Worm (Caenorhabditis elegans) whole organism, young adult: ENCODE results near the gene F46C5.6.

Source experiments
- B0019.2 ChIP-seq: fragments of 200-800 bp; sonication (Bioruptor generic); conservative IDR thresholded peaks from 2 replicates; pipeline ENCODE4 v1.3.6; 2022; ENCODE audit warnings: missing genetic modification reagents, missing genetic modification characterization, missing compliant biosample characterization
- C06A6.2 ChIP-seq: fragments of 200-800 bp; sonication (Bioruptor generic); conservative IDR thresholded peaks from 2 replicates; pipeline ENCODE4 v1.3.6; 2022; ENCODE audit warnings: missing genetic modification characterization, missing compliant biosample characterization
- F33H1.4 ChIP-seq: fragments of 200-800 bp; sonication (Bioruptor generic); IDR thresholded peaks from 2 replicates; pipeline ENCODE4 v1.3.6; 2022; ENCODE audit warnings: missing genetic modification reagents, missing genetic modification characterization, missing compliant biosample characterization
- F39B2.1 ChIP-seq: fragments of 200-800 bp; sonication (Bioruptor generic); IDR thresholded peaks from 2 replicates; pipeline ENCODE4 v1.3.6; 2022; ENCODE audit warnings: missing genetic modification reagents, missing genetic modification characterization, missing compliant biosample characterization
- F57A8.1 ChIP-seq: fragments of 200-800 bp; sonication (Bioruptor generic); optimal IDR thresholded peaks from 2 replicates; lab custom pipeline; 2018; ENCODE audit warnings: mild to moderate bottlenecking, missing genetic modification characterization, moderate library complexity, missing compliant biosample characterization
- F57C9.4 ChIP-seq: sonication (generic microtip); optimal IDR thresholded peaks from 2 replicates; lab custom pipeline; 2017; ENCODE audit warnings: mild to moderate bottlenecking, missing genetic modification characterization, missing compliant biosample characterization
- T26A5.8 ChIP-seq: sonication (generic microtip); optimal IDR thresholded peaks from 2 replicates; lab custom pipeline; 2016; ENCODE audit warnings: missing genetic modification characterization, missing compliant biosample characterization
- Y53G8AR.9 ChIP-seq: fragments of 200-800 bp; sonication (Bioruptor generic); conservative IDR thresholded peaks from 2 replicates; pipeline ENCODE4 v1.3.6; 2022; ENCODE audit warnings: missing genetic modification reagents, missing genetic modification characterization, missing compliant biosample characterization
- Y79H2A.3 ChIP-seq: fragments of 200-800 bp; sonication (Bioruptor generic); conservative IDR thresholded peaks from 2 replicates; pipeline ENCODE4 v1.3.6; 2022; ENCODE audit warnings: missing genetic modification reagents, missing genetic modification characterization, missing compliant biosample characterization
- atf-7 ChIP-seq: sonication (generic microtip); optimal IDR thresholded peaks from 2 replicates; lab custom pipeline; 2017; ENCODE audit warnings: mild to moderate bottlenecking, missing genetic modification characterization, missing compliant biosample characterization
- bed-2 ChIP-seq: fragments of 200-800 bp; sonication (Bioruptor generic); IDR thresholded peaks from 2 replicates; pipeline ENCODE4 v1.3.6; 2022; ENCODE audit warnings: missing genetic modification reagents, missing genetic modification characterization, missing compliant biosample characterization
- ccch-3 ChIP-seq: fragments of 200-800 bp; sonication (Bioruptor generic); optimal IDR thresholded peaks from 2 replicates; lab custom pipeline; 2018; ENCODE audit warnings: mild to moderate bottlenecking, missing genetic modification characterization, missing compliant biosample characterization
- ceh-100 ChIP-seq: fragments of 200-800 bp; sonication (Bioruptor generic); IDR thresholded peaks from 2 replicates; pipeline ENCODE4 v1.3.6; 2022; ENCODE audit warnings: missing genetic modification reagents, missing genetic modification characterization, missing compliant biosample characterization
- ceh-79 ChIP-seq: sonication (generic microtip); optimal IDR thresholded peaks from 2 replicates; lab custom pipeline; 2017; ENCODE audit warnings: mild to moderate bottlenecking, missing genetic modification characterization, missing compliant biosample characterization
- dpff-1 ChIP-seq: sonication (generic microtip); optimal IDR thresholded peaks from 2 replicates; lab custom pipeline; 2017; ENCODE audit warnings: mild to moderate bottlenecking, missing genetic modification characterization, missing compliant biosample characterization
- egrh-3 ChIP-seq: fragments of 200-800 bp; sonication (Bioruptor generic); IDR thresholded peaks from 2 replicates; pipeline ENCODE4 v1.3.6; 2022; ENCODE audit warnings: missing genetic modification reagents, missing genetic modification characterization, missing compliant biosample characterization
- fkh-3 ChIP-seq: sonication (generic microtip); optimal IDR thresholded peaks from 2 replicates; lab custom pipeline; 2016; ENCODE audit warnings: mild to moderate bottlenecking, missing genetic modification characterization, missing compliant biosample characterization
- hlh-26 ChIP-seq: fragments of 200-800 bp; sonication (Bioruptor generic); conservative IDR thresholded peaks from 2 replicates; pipeline ENCODE4 v1.3.6; 2022; ENCODE audit warnings: missing genetic modification reagents, missing genetic modification characterization, missing compliant biosample characterization
- hrde-1 ChIP-seq: sonication (generic microtip); optimal IDR thresholded peaks from 2 replicates; lab custom pipeline; 2016; ENCODE audit warnings: missing genetic modification characterization, mild to moderate bottlenecking, missing compliant biosample characterization, moderate library complexity, missing genotype, missing genetic modification reagents, borderline replicate concordance
- lin-26 ChIP-seq: fragments of 200-800 bp; sonication (Bioruptor generic); IDR thresholded peaks from 2 replicates; pipeline ENCODE4 v1.3.6; 2022; ENCODE audit warnings: missing genetic modification reagents, missing genetic modification characterization, missing compliant biosample characterization
- lin-40 ChIP-seq: sonication (generic microtip); optimal IDR thresholded peaks from 2 replicates; lab custom pipeline; 2016; ENCODE audit warnings: missing genetic modification characterization, mild to moderate bottlenecking, missing compliant biosample characterization, missing genotype, missing genetic modification reagents
- madf-10 ChIP-seq: sonication (generic microtip); optimal IDR thresholded peaks from 2 replicates; lab custom pipeline; 2016; ENCODE audit warnings: mild to moderate bottlenecking, missing genetic modification characterization, missing compliant biosample characterization
- madf-8 ChIP-seq: fragments of 200-800 bp; sonication (Bioruptor generic); conservative IDR thresholded peaks from 2 replicates; pipeline ENCODE4 v1.3.6; 2022; ENCODE audit warnings: missing genetic modification reagents, missing genetic modification characterization, missing compliant biosample characterization
- mxl-1 ChIP-seq: sonication (generic microtip); optimal IDR thresholded peaks from 2 replicates; lab custom pipeline; 2016; ENCODE audit warnings: missing genetic modification characterization, missing compliant biosample characterization
- nhr-80 ChIP-seq: sonication (generic microtip); optimal IDR thresholded peaks from 2 replicates; lab custom pipeline; 2016; ENCODE audit warnings: missing genetic modification characterization, missing compliant biosample characterization
- rcor-1 ChIP-seq: fragments of 200-800 bp; sonication (Bioruptor generic); IDR thresholded peaks from 2 replicates; pipeline ENCODE4 v1.3.6; 2022; ENCODE audit warnings: missing genetic modification reagents, missing genetic modification characterization, missing compliant biosample characterization
- repo-1 ChIP-seq: sonication (generic microtip); optimal IDR thresholded peaks from 2 replicates; lab custom pipeline; 2017; ENCODE audit warnings: mild to moderate bottlenecking, missing genetic modification characterization, missing compliant biosample characterization
- sdz-38 ChIP-seq: sonication (generic microtip); optimal IDR thresholded peaks from 2 replicates; lab custom pipeline; 2016; ENCODE audit warnings: missing genotype, missing genetic modification characterization, missing compliant biosample characterization
- sea-2 ChIP-seq: fragments of 200-800 bp; sonication (Bioruptor generic); IDR thresholded peaks from 2 replicates; pipeline ENCODE4 v1.3.6; 2022; ENCODE audit warnings: missing genetic modification characterization, missing compliant biosample characterization
- snpc-4 ChIP-seq, 5 experiments: fragments of 150-350 bp in 1 of 5; sonication (generic microtip) in 4 of 5; optimal IDR thresholded peaks; 2 replicates each; lab custom pipeline; 2014 to 2018; ENCODE audit warnings: missing genetic modification characterization in 5 of 5, missing biosample characterization in 3 of 5, antibody characterized with exemption in 2 of 5, mild to moderate bottlenecking in 2 of 5, missing compliant biosample characterization in 2 of 5, missing genotype in 2 of 5, moderate library complexity in 2 of 5, missing genetic modification reagents in 1 of 5
- somi-1 ChIP-seq: fragments of 200-800 bp; sonication (Bioruptor generic); optimal IDR thresholded peaks from 2 replicates; lab custom pipeline; 2018; ENCODE audit warnings: mild to moderate bottlenecking, missing genetic modification characterization, missing compliant biosample characterization
- tbx-9 ChIP-seq: sonication (generic microtip); optimal IDR thresholded peaks from 2 replicates; lab custom pipeline; 2016; ENCODE audit warnings: borderline replicate concordance, missing genetic modification characterization, inconsistent platforms, missing compliant biosample characterization
- ztf-25 ChIP-seq: fragments of 200-800 bp; sonication (Bioruptor generic); IDR thresholded peaks from 2 replicates; pipeline ENCODE4 v1.3.6; 2022; ENCODE audit warnings: missing genetic modification reagents, missing genetic modification characterization, missing compliant biosample characterization
- ztf-26 ChIP-seq: sonication (generic microtip); optimal IDR thresholded peaks from 2 replicates; lab custom pipeline; 2017; ENCODE audit warnings: missing genetic modification characterization, missing compliant biosample characterization
- ztf-28 ChIP-seq: fragments of 200-800 bp; sonication (Bioruptor generic); IDR thresholded peaks from 2 replicates; pipeline ENCODE4 v1.3.6; 2022; ENCODE audit warnings: missing genetic modification reagents, missing genetic modification characterization, missing compliant biosample characterization

The F46C5.6 gene

ce11 chrII:8818257-8818656, 26.1 kb downstream of the F46C5.6 start:
- peak; percentile 36 for TF ChIP-seq somi-1 (GFP tag; lab: Kevin White, UChicago)
- TF ChIP-seq lin-40: peak; percentile 23
- TF ChIP-seq lin-26 (GFP tag; lab: Robert Waterston, UW): no peak
- peak; percentile 49 for TF ChIP-seq ztf-26 (tag; lab: Kevin White, UChicago)
- TF ChIP-seq, all 124 proteins: peak for 3

- no peak for TF ChIP-seq T26A5.8 (tag; lab: Kevin White, UChicago)
- peak; percentile 58 for TF ChIP-seq ztf-26 (tag; lab: Kevin White, UChicago)
- TF ChIP-seq mxl-1 (tag; lab: Kevin White, UChicago): no peak
- no peak for TF ChIP-seq madf-10
- TF ChIP-seq B0019.2: no peak
- TF ChIP-seq ceh-79: no peak
- no peak for TF ChIP-seq F33H1.4 (GFP tag; lab: Robert Waterston, UW)
- no peak for TF ChIP-seq sea-2 (GFP tag; lab: Robert Waterston, UW)
- no peak for TF ChIP-seq tbx-9
- no peak for TF ChIP-seq F57C9.4 (tag; lab: Kevin White, UChicago)
- TF ChIP-seq ztf-25 (GFP tag; lab: Robert Waterston, UW): no peak
- no peak for TF ChIP-seq ztf-28 (GFP tag; lab: Robert Waterston, UW)
- TF ChIP-seq repo-1 (tag; lab: Kevin White, UChicago): peak; percentile 26
- TF ChIP-seq hrde-1 (tag; lab: Kevin White, UChicago): no peak
- TF ChIP-seq bed-2 (GFP tag; lab: Robert Waterston, UW): no peak
- no peak for TF ChIP-seq nhr-80 (tag; lab: Kevin White, UChicago)
Observed at ce11 chrII:8817225-8817624, 27.1 kb downstream of the F46C5.6 start.

ce11 chrII:8814231-8814630, 30.1 kb downstream of the F46C5.6 start:
- TF ChIP-seq Y53G8AR.9 (no peak), egrh-3 (GFP tag; lab: Robert Waterston, UW) (no peak), F39B2.1 (no peak), atf-7 (tag; lab: Kevin White, UChicago) (no peak), rcor-1 (GFP tag; lab: Robert Waterston, UW) (no peak), hlh-26 (GFP tag; lab: Robert Waterston, UW) (no peak), Y79H2A.3 (GFP tag; lab: Robert Waterston, UW) (no peak), dpff-1 (tag; lab: Kevin White, UChicago) (no peak)

- TF ChIP-seq somi-1 (GFP tag; lab: Kevin White, UChicago) (peak; percentile 66), sdz-38 (tag; lab: Kevin White, UChicago) (no peak), F57A8.1 (GFP tag; lab: Kevin White, UChicago) (no peak), repo-1 (tag; lab: Kevin White, UChicago) (no peak), lin-40 (peak; percentile 5), fkh-3 (tag; lab: Kevin White, UChicago) (no peak), sea-2 (GFP tag; lab: Robert Waterston, UW) (no peak), rcor-1 (GFP tag; lab: Robert Waterston, UW) (no peak), madf-8 (GFP tag; lab: Robert Waterston, UW) (no peak), F33H1.4 (GFP tag; lab: Robert Waterston, UW) (no peak), ceh-100 (no peak), T26A5.8 (tag; lab: Kevin White, UChicago) (no peak), C06A6.2 (no peak), ccch-3 (GFP tag; lab: Kevin White, UChicago) (no peak), snpc-4 (GFP tag; optimal IDR thresholded peaks at IDR 0.05; lab: Kevin White, UChicago) (no peak), snpc-4 (tag; optimal IDR thresholded peaks at IDR 0.05; lab: Kevin White, UChicago) (no peak), ztf-28 (GFP tag; lab: Robert Waterston, UW) (no peak)
- TF ChIP-seq, all 124 proteins: peak for 2
Observed at ce11 chrII:8813659-8814058, 30.7 kb downstream of the F46C5.6 start.
